Worm (Caenorhabditis elegans) whole organism, L1 larva: Measurements from ENCODE around the gene cox-18.

Experiments
- alr-1 ChIP-seq: fragments of 200-800 bp; sonication (Bioruptor generic); optimal IDR thresholded peaks from 2 replicates; lab custom pipeline; 2018; ENCODE audit warnings: borderline replicate concordance, mild to moderate bottlenecking, missing genetic modification characterization, missing compliant biosample characterization
- isw-1 ChIP-seq: fragments of 200-800 bp; sonication (Bioruptor generic); IDR thresholded peaks from 2 replicates; pipeline ENCODE4 v1.3.6; 2022; ENCODE audit warnings: missing genetic modification characterization, missing compliant biosample characterization

DNA sequence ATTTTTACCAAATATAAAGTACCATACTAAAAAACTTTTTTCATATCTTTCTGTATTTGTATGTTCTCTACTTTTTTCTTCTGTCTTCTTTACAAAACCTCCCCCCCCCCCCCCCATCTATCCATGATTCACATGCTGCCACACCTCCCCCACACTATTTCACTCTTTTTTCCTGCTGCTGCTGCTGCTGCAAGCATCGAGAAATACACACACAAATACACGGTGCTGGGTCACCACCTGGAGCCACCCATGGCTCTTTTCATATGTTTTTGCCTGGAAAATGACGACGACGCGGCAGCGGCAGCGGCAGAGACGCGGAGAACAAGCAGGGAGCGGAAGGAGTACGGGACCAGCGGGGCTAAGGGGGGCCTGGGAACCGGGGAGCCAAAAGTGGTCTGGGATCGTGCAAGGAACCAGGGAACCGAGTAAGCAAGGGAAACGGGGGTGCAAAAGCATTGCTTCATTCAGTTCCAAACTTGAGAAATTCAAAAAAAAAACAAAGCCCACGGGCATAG is 28.5 kb upstream of the cox-18 start:
- TF ChIP-seq alr-1 (tag; lab: Kevin White, UChicago) (no peak), isw-1 (GFP tag; lab: Robert Waterston, UW) (no peak)
